Fruit fly (Drosophila melanogaster): ENCODE measurements around the gene Fbxl7.

Gene Fbxl7

DNA sequence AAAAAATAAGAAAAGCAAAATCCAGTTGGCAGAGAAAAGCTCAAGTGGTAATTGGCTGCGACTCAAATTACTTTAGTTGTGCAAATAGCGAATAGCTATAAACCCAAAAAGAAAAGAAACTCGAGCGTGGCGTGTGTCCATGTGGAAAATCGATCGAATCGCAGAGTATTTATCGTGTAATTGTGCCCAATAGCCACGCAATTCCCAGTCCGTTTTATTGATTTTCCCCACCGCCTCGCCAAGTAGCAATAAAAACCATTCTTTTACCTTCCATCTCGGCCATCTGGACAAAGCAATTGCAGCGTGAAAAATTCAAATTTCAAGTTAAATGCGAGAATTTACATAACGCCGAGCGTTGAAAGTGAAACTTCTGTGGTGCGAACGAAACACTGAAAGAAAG lies 14.8 kb downstream of the Fbxl7 start:
- TF ChIP-seq esn (GFP tag; optimal IDR thresholded peaks at IDR 0.05): no peak
- no peak for TF ChIP-seq CG34406 (GFP tag; optimal IDR thresholded peaks at IDR 0.05)
- no peak for TF ChIP-seq Hr4 (GFP tag; optimal IDR thresholded peaks at IDR 0.05)
- TF ChIP-seq Sox14 (GFP tag; optimal IDR thresholded peaks at IDR 0.05): no peak
- no peak for TF ChIP-seq vri (GFP tag; optimal IDR thresholded peaks at IDR 0.05)
- TF ChIP-seq Gug (GFP tag; IDR thresholded peaks at IDR 0.05): no peak
- no peak for TF ChIP-seq Lpt (GFP tag; optimal IDR thresholded peaks at IDR 0.05)
- no peak for TF ChIP-seq Eip78C (GFP tag)
- TF ChIP-seq svp (GFP tag): no peak
- no peak for TF ChIP-seq cyc (GFP tag; optimal IDR thresholded peaks at IDR 0.05)
- no peak for TF ChIP-seq CG6792 (GFP tag; optimal IDR thresholded peaks at IDR 0.05)
- TF ChIP-seq achi (GFP tag; optimal IDR thresholded peaks at IDR 0.05): no peak
- TF ChIP-seq CG3919 (GFP tag; optimal IDR thresholded peaks at IDR 0.05): no peak
- TF ChIP-seq CG4318 (GFP tag; optimal IDR thresholded peaks at IDR 0.05): no peak
- TF ChIP-seq CG3032 (tag; optimal IDR thresholded peaks at IDR 0.05): no peak
- no peak for TF ChIP-seq CG6808 (GFP tag; optimal IDR thresholded peaks at IDR 0.05)
- no peak for TF ChIP-seq CG6276 (GFP tag; optimal IDR thresholded peaks at IDR 0.05)
- no peak for TF ChIP-seq fkh (GFP tag; optimal IDR thresholded peaks at IDR 0.05)
- TF ChIP-seq lz (GFP tag; optimal IDR thresholded peaks at IDR 0.05): no peak

DNA sequence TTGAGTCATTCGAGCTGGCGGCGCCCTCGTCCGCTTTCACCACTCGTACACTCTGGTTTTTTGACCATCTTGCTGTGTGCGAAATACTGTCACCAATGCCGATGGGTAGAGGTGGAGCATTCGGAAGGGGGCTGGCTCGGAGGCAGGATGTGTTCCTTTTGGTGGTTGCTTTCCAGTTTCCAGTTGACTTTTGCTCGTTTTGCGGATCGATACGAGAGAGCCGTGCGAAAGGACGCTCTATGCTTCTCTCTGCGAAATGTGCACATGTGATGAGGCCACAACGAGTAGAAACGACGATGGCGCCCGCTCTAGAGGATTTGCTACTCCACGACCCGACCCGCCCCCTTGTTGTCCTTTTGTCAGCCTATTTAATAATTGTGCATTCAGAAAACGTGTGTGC lies 17.0 kb downstream of the Fbxl7 start:
- TF ChIP-seq eg (GFP tag; IDR thresholded peaks at IDR 0.05) (0 out of 3 replicates have a peak, but pooled peaks have one; percentile 14), acj6 (GFP tag; optimal IDR thresholded peaks at IDR 0.05) (no peak)

DNA sequence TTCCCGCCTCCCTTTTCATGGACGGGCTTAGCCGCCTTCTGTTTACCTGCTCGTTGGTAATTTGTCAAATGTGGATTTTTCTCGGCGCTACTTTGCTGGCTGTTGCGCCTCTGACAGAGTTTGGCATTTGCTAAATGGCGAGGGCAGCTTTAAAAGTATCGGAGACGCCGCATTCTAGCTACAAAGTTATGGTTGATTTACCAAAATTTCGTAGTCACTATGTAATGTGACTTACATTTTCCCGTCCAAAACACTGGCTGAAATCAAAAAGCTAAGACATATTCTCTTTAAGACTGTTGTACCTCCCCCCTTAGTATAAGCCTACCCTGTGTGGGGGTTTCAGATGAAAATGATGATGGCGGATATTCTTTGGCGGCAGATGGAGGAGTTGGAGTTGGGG lies 26.9 kb downstream of the Fbxl7 start:
- no peak for TF ChIP-seq CG10631 (GFP tag; optimal IDR thresholded peaks at IDR 0.05)
- no peak for TF ChIP-seq svp (GFP tag)
- 0 out of 3 replicates have a peak, but pooled peaks have one; percentile 33 for TF ChIP-seq CG6163 (GFP tag; IDR thresholded peaks at IDR 0.05)

DNA sequence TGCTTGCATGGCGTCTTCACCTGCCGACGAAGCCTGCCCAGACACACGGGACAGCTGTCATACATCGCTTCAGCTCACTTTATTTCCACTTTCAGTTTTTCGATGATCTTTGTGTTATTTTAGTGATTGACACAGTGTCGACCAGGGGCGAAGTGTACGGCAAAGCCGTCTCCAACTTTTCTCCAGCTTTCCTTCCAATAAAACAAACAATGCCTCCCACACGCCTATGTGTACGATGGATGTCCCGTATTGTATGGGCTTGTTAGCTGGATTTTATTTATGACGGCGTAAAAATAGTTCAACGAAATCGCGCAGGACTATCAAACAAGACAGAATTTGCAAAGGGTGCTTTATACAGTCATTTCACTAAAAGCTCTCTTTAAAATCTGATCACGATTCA lies 30.1 kb downstream of the Fbxl7 start, which contains the start of the genes CG31088 and CG46383:
TSS of gene CG31088 (minus strand) at position 101 of the 400 bp plus-strand sequence.
TSS of gene CG46383 (minus strand) at position 101 of the 400 bp plus-strand sequence.
- TF ChIP-seq CG1621 (tag; optimal IDR thresholded peaks at IDR 0.05) (no peak), spab (GFP tag; optimal IDR thresholded peaks at IDR 0.05) (no peak), CG7368 (GFP tag; optimal IDR thresholded peaks at IDR 0.05) (no peak), acj6 (GFP tag; optimal IDR thresholded peaks at IDR 0.05) (no peak), lz (GFP tag; optimal IDR thresholded peaks at IDR 0.05) (no peak)

DNA sequence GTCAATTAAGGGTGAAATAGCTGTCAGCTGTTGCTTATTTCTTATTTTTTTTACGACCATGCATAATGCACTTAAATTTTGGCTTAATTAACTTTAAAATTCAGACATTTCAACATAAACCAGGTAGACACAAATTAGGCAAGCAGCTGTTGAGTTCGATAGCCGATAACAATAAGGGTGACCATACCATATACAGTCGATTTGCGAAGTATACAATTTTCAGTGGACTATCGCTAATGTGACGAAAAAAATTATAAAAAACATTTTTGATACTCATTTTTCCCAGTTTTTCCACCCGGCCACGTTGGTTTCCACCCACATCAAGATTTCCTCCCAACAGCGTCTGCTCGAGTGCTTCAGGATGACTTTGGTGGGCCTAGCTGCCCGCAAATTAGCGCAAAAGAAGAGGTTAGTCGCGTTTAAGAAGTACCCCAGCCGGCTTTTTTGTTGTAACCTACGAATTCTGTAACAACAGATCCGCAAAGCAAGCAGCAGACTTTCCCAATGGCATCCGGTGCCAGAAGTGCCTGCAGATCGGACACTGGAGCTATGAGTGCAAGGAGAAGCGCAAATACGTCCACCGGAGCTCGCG lies 43.1 kb downstream of the Fbxl7 start, which contains the start of the genes CG4287 and CG5516:
TSS of gene CG4287 (minus strand) at position 178 of the 592 bp plus-strand sequence.
TSS of gene CG5516 (plus strand) at position 195 of the 592 bp plus-strand sequence.
- peak; percentile 41 for TF ChIP-seq dsx (GFP tag; optimal IDR thresholded peaks at IDR 0.05; ENCODE audit: poor library complexity, severe bottlenecking)
- no peak for TF ChIP-seq CG16779 (tag; optimal IDR thresholded peaks at IDR 0.05)
- peak; percentile 13 for TF ChIP-seq cyc (GFP tag; optimal IDR thresholded peaks at IDR 0.05)
- no peak for TF ChIP-seq Sox102F (GFP tag; optimal IDR thresholded peaks at IDR 0.05)
- TF ChIP-seq CG4318 (GFP tag; optimal IDR thresholded peaks at IDR 0.05): no peak
- TF ChIP-seq CG32006 (GFP tag; optimal IDR thresholded peaks at IDR 0.05): no peak
- no peak for TF ChIP-seq acj6 (GFP tag; optimal IDR thresholded peaks at IDR 0.05)
- no peak for TF ChIP-seq Met (GFP tag; optimal IDR thresholded peaks at IDR 0.05)
- no peak for TF ChIP-seq CG8632 (GFP tag; optimal IDR thresholded peaks at IDR 0.05)
- no peak for TF ChIP-seq ss (GFP tag; optimal IDR thresholded peaks at IDR 0.05)
- TF ChIP-seq Hr38 (GFP tag; optimal IDR thresholded peaks at IDR 0.05): no peak
- peak; percentile 42 for TF ChIP-seq svp (GFP tag)
- TF ChIP-seq Hr4 (GFP tag; optimal IDR thresholded peaks at IDR 0.05): peak; percentile 11
- TF ChIP-seq esn (GFP tag; optimal IDR thresholded peaks at IDR 0.05): peak; percentile 65
- TF ChIP-seq fd85E (GFP tag; optimal IDR thresholded peaks at IDR 0.05): no peak
